Worm (Caenorhabditis elegans): ENCODE data around the gene T19D12.4.
"Not testable (repeated sequence)": the region's sequence is repeated elsewhere in the genome, so short reads cannot be mapped to it uniquely, and the experiment has no call there.

The T19D12.4 gene

ce11 chrII:6616770-6617169, 14.1 kb upstream of the T19D12.4 start, which contains the start of gene klf-3:
klf-3 (plus strand) TSS chrII:6616878.
- TF ChIP-seq ztf-23 (GFP tag; IDR thresholded peaks at IDR 0.05) (no peak), ztf-29 (GFP tag; IDR thresholded peaks at IDR 0.05) (no peak), cog-1 (tag; optimal IDR thresholded peaks at IDR 0.05) (no peak), T22C8.4 (GFP tag; IDR thresholded peaks at IDR 0.05) (no peak), med-1 (GFP tag; optimal IDR thresholded peaks at IDR 0.05; ENCODE audit: insufficient read depth) (no peak), ref-1 (GFP tag; conservative IDR thresholded peaks at IDR 0.05) (no peak), flt-1 (GFP tag; IDR thresholded peaks at IDR 0.05) (no peak), klf-2 (GFP tag; conservative IDR thresholded peaks at IDR 0.05) (no peak), tab-1 (GFP tag; IDR thresholded peaks at IDR 0.05) (no peak)

ce11 chrII:6619007-6619406, 11.9 kb upstream of the T19D12.4 start:
- TF ChIP-seq med-1 (GFP tag; optimal IDR thresholded peaks at IDR 0.05; ENCODE audit: insufficient read depth) (no peak), ref-1 (GFP tag; conservative IDR thresholded peaks at IDR 0.05) (no peak), flt-1 (GFP tag; IDR thresholded peaks at IDR 0.05) (no peak), ztf-29 (GFP tag; IDR thresholded peaks at IDR 0.05) (no peak), tab-1 (GFP tag; IDR thresholded peaks at IDR 0.05) (no peak), ztf-23 (GFP tag; IDR thresholded peaks at IDR 0.05) (no peak), T22C8.4 (GFP tag; IDR thresholded peaks at IDR 0.05) (no peak), klf-2 (GFP tag; conservative IDR thresholded peaks at IDR 0.05) (no peak), cog-1 (tag; optimal IDR thresholded peaks at IDR 0.05) (no peak)

ce11 chrII:6621886-6622285, 9.0 kb upstream of the T19D12.4 start, which contains the start of gene F54H5.3:
F54H5.3 (plus strand) TSS chrII:6622186.
- TF ChIP-seq klf-2 (GFP tag; conservative IDR thresholded peaks at IDR 0.05) (no peak), tab-1 (GFP tag; IDR thresholded peaks at IDR 0.05) (no peak), ref-1 (GFP tag; conservative IDR thresholded peaks at IDR 0.05) (no peak), med-1 (GFP tag; optimal IDR thresholded peaks at IDR 0.05; ENCODE audit: insufficient read depth) (no peak), ztf-29 (GFP tag; IDR thresholded peaks at IDR 0.05) (no peak), ztf-23 (GFP tag; IDR thresholded peaks at IDR 0.05) (no peak), T22C8.4 (GFP tag; IDR thresholded peaks at IDR 0.05) (no peak), cog-1 (tag; optimal IDR thresholded peaks at IDR 0.05) (no peak), flt-1 (GFP tag; IDR thresholded peaks at IDR 0.05) (no peak)

DNA sequence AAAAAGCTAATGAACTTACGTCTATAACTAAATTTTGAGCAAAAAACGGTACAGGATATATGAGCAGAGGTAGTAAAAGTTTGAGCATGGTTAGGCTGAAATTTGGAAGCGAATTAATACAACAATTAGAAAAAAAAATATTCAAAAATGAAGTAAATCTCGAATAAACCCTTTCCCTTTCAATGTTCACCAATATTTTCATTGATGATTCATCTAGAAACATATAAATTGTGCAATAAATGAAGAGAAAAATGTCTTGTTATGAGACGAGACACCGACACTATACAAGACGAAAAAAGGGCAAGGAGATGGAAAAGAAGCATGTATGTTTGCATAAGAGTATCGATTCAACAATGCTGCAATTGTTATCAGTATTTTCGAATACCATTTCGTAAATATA, 5.6 kb upstream of the T19D12.4 start, which contains the start of gene F54H5.14:
TSS of gene F54H5.14 (minus strand) at position 101 of the 400 bp plus-strand sequence.
- TF ChIP-seq cog-1 (tag; optimal IDR thresholded peaks at IDR 0.05): no peak
- no peak for TF ChIP-seq ref-1 (GFP tag; conservative IDR thresholded peaks at IDR 0.05)
- TF ChIP-seq tab-1 (GFP tag; IDR thresholded peaks at IDR 0.05): no peak
- no peak for TF ChIP-seq T22C8.4 (GFP tag; IDR thresholded peaks at IDR 0.05)

- not testable (repeated sequence) for TF ChIP-seq ztf-23 (GFP tag; IDR thresholded peaks at IDR 0.05); T22C8.4 (GFP tag; IDR thresholded peaks at IDR 0.05); med-1 (GFP tag; optimal IDR thresholded peaks at IDR 0.05; ENCODE audit: insufficient read depth)
Observed at ce11 chrII:6627182-6627581, 3.7 kb upstream of the T19D12.4 start, which contains the start of the genes F54H5.5 and F54H5.2. F54H5.5 (minus strand) TSS chrII:6627282. F54H5.2 (plus strand) TSS chrII:6627484.

DNA sequence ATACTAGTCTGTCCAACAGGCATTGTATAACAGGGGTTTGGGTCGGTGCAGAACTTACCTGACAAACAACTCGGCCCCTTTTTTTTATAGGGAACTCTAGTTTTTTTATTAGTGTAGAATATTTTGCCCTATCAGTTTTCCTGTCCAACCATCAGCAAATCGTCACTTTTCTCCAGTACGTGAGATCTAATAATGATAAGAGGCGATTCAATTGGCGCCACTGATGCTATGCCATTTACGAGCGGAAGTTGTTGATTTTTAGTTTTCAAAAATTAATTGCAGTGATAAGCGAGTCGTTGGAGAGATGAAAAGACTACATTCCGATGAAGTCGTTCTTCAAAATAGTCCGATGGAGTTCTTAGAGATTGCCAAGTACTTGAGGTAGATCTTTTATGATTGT, 2.5 kb upstream of the T19D12.4 start:
- TF ChIP-seq klf-2 (GFP tag; conservative IDR thresholded peaks at IDR 0.05) (no peak), cog-1 (tag; optimal IDR thresholded peaks at IDR 0.05) (no peak), med-1 (GFP tag; optimal IDR thresholded peaks at IDR 0.05; ENCODE audit: insufficient read depth) (no peak), ref-1 (GFP tag; conservative IDR thresholded peaks at IDR 0.05) (no peak)

DNA sequence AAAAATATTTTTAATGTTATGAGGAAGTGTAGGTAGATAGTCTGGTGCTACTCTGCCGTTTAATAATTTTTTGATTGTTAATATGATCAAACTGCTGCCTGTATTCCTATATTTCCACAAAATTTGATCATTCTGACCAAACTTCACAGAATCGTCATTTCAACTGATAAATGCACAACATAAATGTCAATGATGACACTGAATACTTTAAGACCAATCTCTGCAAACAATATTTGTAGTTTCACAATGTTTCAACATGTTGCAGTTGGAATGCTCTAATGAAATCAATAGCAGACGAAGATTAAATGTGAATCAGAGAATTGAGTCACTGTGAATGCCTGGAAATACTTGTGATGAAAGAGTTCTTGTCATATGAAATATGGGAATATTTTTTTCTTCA, 1.1 kb upstream of the T19D12.4 start:
- TF ChIP-seq cog-1 (tag; optimal IDR thresholded peaks at IDR 0.05) (no peak), ztf-29 (GFP tag; IDR thresholded peaks at IDR 0.05) (no peak), ztf-23 (GFP tag; IDR thresholded peaks at IDR 0.05) (no peak), flt-1 (GFP tag; IDR thresholded peaks at IDR 0.05) (no peak), T22C8.4 (GFP tag; IDR thresholded peaks at IDR 0.05) (no peak), ref-1 (GFP tag; conservative IDR thresholded peaks at IDR 0.05) (no peak), klf-2 (GFP tag; conservative IDR thresholded peaks at IDR 0.05) (no peak), med-1 (GFP tag; optimal IDR thresholded peaks at IDR 0.05; ENCODE audit: insufficient read depth) (no peak), tab-1 (GFP tag; IDR thresholded peaks at IDR 0.05) (no peak)

ce11 chrII:6631995-6632394, 1.1 kb downstream of the T19D12.4 start:
- no peak for TF ChIP-seq ref-1 (GFP tag; conservative IDR thresholded peaks at IDR 0.05)
- TF ChIP-seq T22C8.4 (GFP tag; IDR thresholded peaks at IDR 0.05): no peak
- no peak for TF ChIP-seq med-1 (GFP tag; optimal IDR thresholded peaks at IDR 0.05; ENCODE audit: insufficient read depth)
- TF ChIP-seq cog-1 (tag; optimal IDR thresholded peaks at IDR 0.05): no peak
- TF ChIP-seq tab-1 (GFP tag; IDR thresholded peaks at IDR 0.05): no peak
- TF ChIP-seq ztf-29 (GFP tag; IDR thresholded peaks at IDR 0.05): no peak
- no peak for TF ChIP-seq klf-2 (GFP tag; conservative IDR thresholded peaks at IDR 0.05)
- TF ChIP-seq flt-1 (GFP tag; IDR thresholded peaks at IDR 0.05): no peak
- no peak for TF ChIP-seq ztf-23 (GFP tag; IDR thresholded peaks at IDR 0.05)

- no peak for TF ChIP-seq tab-1 (GFP tag; IDR thresholded peaks at IDR 0.05)
- TF ChIP-seq ztf-23 (GFP tag; IDR thresholded peaks at IDR 0.05): no peak
- no peak for TF ChIP-seq ztf-29 (GFP tag; IDR thresholded peaks at IDR 0.05)
- no peak for TF ChIP-seq cog-1 (tag; optimal IDR thresholded peaks at IDR 0.05)
- TF ChIP-seq flt-1 (GFP tag; IDR thresholded peaks at IDR 0.05): no peak
Observed at ce11 chrII:6636136-6636535, 5.2 kb downstream of the T19D12.4 start, which contains the start of gene T19D12.5. T19D12.5 (minus strand) TSS chrII:6636236.

DNA sequence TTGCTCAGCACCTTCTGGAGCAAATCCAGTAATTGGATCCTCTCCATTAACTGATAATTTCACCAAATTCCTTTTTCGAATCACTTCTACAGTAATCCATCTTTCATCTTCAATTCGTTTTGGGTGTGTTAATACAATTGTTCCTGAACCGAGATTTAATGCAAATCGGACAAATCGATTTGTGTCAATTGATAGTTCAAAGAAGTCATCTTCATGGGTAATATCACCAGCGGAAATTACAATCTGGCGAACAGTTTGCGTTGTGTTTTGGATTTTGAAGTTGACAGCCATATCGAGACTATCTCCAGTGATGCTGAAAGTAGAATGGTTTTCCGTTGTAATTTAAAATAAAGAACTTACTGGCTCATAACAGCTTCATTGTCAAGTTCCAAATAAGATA, 6.9 kb downstream of the T19D12.4 start:
- TF ChIP-seq ref-1 (GFP tag; conservative IDR thresholded peaks at IDR 0.05): no peak
- no peak for TF ChIP-seq flt-1 (GFP tag; IDR thresholded peaks at IDR 0.05)
- no peak for TF ChIP-seq cog-1 (tag; optimal IDR thresholded peaks at IDR 0.05)
- TF ChIP-seq ztf-29 (GFP tag; IDR thresholded peaks at IDR 0.05): no peak
- TF ChIP-seq klf-2 (GFP tag; conservative IDR thresholded peaks at IDR 0.05): no peak
- TF ChIP-seq med-1 (GFP tag; optimal IDR thresholded peaks at IDR 0.05; ENCODE audit: insufficient read depth): no peak
- TF ChIP-seq tab-1 (GFP tag; IDR thresholded peaks at IDR 0.05): no peak
- no peak for TF ChIP-seq ztf-23 (GFP tag; IDR thresholded peaks at IDR 0.05)
- no peak for TF ChIP-seq T22C8.4 (GFP tag; IDR thresholded peaks at IDR 0.05)
